Worm (Caenorhabditis elegans) whole organism, L4/young adult: ENCODE data around the gene T05C7.8.

ENCODE experiments used
- dao-5 ChIP-seq: sonication (generic microtip); optimal IDR thresholded peaks from 2 replicates; lab custom pipeline; 2016; ENCODE audit warnings: missing genotype, missing genetic modification characterization, moderate library complexity, missing compliant biosample characterization
- him-1 ChIP-seq: sonication (generic microtip); optimal IDR thresholded peaks from 2 replicates; lab custom pipeline; 2016; ENCODE audit warnings: missing genotype, missing genetic modification reagents, missing genetic modification characterization, missing compliant biosample characterization

DNA sequence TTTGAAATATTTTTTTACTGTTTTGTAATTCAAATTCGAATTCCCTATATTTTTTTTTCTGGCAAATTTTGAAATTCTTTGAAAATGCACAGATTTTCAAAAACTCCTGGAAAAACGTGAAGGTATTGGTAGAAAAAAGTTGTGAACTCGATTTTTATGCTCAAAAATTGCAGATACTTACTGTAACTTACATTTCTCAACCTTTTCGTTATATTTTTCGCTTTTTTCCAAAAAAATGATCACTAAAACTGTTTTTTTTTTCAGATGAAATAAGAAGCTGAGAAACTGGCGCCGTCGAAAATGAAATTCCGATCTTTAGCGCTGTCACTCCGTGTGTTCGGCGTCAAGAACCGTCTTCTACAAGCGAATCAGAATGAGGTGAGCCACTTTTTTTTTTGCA is at the start of gene T05C7.8:
- TF ChIP-seq dao-5 (no peak), him-1 (no peak)
